Worm (Caenorhabditis elegans) whole organism, L1 larva: ENCODE results near the gene F56A8.9.

ENCODE experiments used
- C34B4.2 ChIP-seq: sonication (generic microtip); optimal IDR thresholded peaks from 2 replicates; lab custom pipeline; 2017; ENCODE audit warnings: mild to moderate bottlenecking, missing genetic modification characterization, missing compliant biosample characterization
- ceh-8 ChIP-seq: fragments of 200-800 bp; sonication (Bioruptor generic); optimal IDR thresholded peaks from 2 replicates; lab custom pipeline; 2018; ENCODE audit warnings: mild to moderate bottlenecking, missing genetic modification characterization, moderate library complexity, missing compliant biosample characterization
- ceh-90 ChIP-seq: sonication (generic microtip); optimal IDR thresholded peaks from 2 replicates; lab custom pipeline; 2016; ENCODE audit warnings: missing genetic modification characterization, missing compliant biosample characterization
- egl-27 ChIP-seq, 2 experiments: fragments of 150-350 bp in 1 of 2; sonication (generic microtip); optimal IDR thresholded peaks; 3 replicates each; lab custom pipeline; 2017 to 2018; ENCODE audit warnings: missing biosample characterization in 2 of 2, missing genetic modification characterization in 2 of 2, missing genetic modification reagents in 2 of 2
- fos-1 ChIP-seq: fragments of 150-350 bp; optimal IDR thresholded peaks from 2 replicates; lab custom pipeline; 2014; ENCODE audit warnings: missing biosample characterization, missing genetic modification characterization
- nhr-76 ChIP-seq: sonication (generic microtip); optimal IDR thresholded peaks from 2 replicates; lab custom pipeline; 2017; ENCODE audit warnings: missing biosample characterization, missing genetic modification characterization
- sox-4 ChIP-seq: sonication (generic microtip); optimal IDR thresholded peaks from 2 replicates; lab custom pipeline; 2016; ENCODE audit warnings: missing genetic modification characterization, missing compliant biosample characterization
- tlp-1 ChIP-seq: fragments of 150-350 bp; optimal IDR thresholded peaks from 2 replicates; lab custom pipeline; 2014; ENCODE audit warnings: missing biosample characterization, missing genetic modification characterization
- unc-30 ChIP-seq: sonication (generic microtip); optimal IDR thresholded peaks from 2 replicates; lab custom pipeline; 2017; ENCODE audit warnings: missing biosample characterization, missing genetic modification characterization
- unc-98 ChIP-seq: fragments of 200-800 bp; sonication (Bioruptor generic); IDR thresholded peaks from 2 replicates; pipeline ENCODE4 v1.3.6; 2022; ENCODE audit warnings: missing genetic modification characterization, missing compliant biosample characterization

Gene F56A8.9

ce11 chrIII:13305537-13305936 is 51.1 kb downstream of the F56A8.9 start:
- no peak for TF ChIP-seq sox-4 (tag; lab: Kevin White, UChicago)
- no peak for TF ChIP-seq fos-1 (tag; lab: Kevin White, UChicago)
- TF ChIP-seq ceh-90 (tag; lab: Kevin White, UChicago): no peak
- TF ChIP-seq unc-98: no peak
- TF ChIP-seq nhr-76: no peak
- no peak for TF ChIP-seq ceh-8 (GFP tag; lab: Kevin White, UChicago)
- no peak for TF ChIP-seq tlp-1 (tag; lab: Kevin White, UChicago)
- no peak for TF ChIP-seq unc-30
- TF ChIP-seq egl-27 (tag; optimal IDR thresholded peaks at IDR 0.05; lab: Kevin White, UChicago): no peak
- no peak for TF ChIP-seq C34B4.2 (tag; lab: Kevin White, UChicago)
- TF ChIP-seq, all 84 proteins: peak for 0
